Worm (Caenorhabditis elegans) whole organism, mixed stage, embryonic: ENCODE measurements around the gene F54E7.9.
A peak's percentile ranks its signal among the peaks of the same experiment; 100 is the strongest.

Source experiments
- M03D4.4 ChIP-seq: sonication (generic microtip); optimal IDR thresholded peaks from 2 replicates; lab custom pipeline; 2017; ENCODE audit warnings: mild to moderate bottlenecking, missing genetic modification characterization, missing compliant biosample characterization
- bed-3 ChIP-seq: fragments of 200-800 bp; sonication (Bioruptor generic); optimal IDR thresholded peaks from 3 replicates; lab custom pipeline; 2018; ENCODE audit warnings: mild to moderate bottlenecking, missing genetic modification characterization, moderate library complexity, missing compliant biosample characterization
- blmp-1 ChIP-seq: fragments of 150-350 bp; optimal IDR thresholded peaks from 2 replicates; lab custom pipeline; 2014; ENCODE audit warnings: missing biosample characterization, missing genetic modification characterization
- ceh-39 ChIP-seq: fragments of 150-350 bp; optimal IDR thresholded peaks from 2 replicates; lab custom pipeline; 2014; ENCODE audit warnings: missing biosample characterization, missing genetic modification characterization
- ces-1 ChIP-seq: fragments of 150-350 bp; optimal IDR thresholded peaks from 2 replicates; lab custom pipeline; 2014; ENCODE audit warnings: missing biosample characterization, missing genetic modification reagents, missing genetic modification characterization
- cnd-1 ChIP-seq: fragments of 200-800 bp; sonication (Bioruptor generic); optimal IDR thresholded peaks from 2 replicates; lab custom pipeline; 2018; ENCODE audit warnings: mild to moderate bottlenecking, missing genetic modification characterization, missing compliant biosample characterization
- drap-1 ChIP-seq: fragments of 200-800 bp; sonication (Bioruptor generic); optimal IDR thresholded peaks from 3 replicates; lab custom pipeline; 2018; ENCODE audit warnings: mild to moderate bottlenecking, missing genetic modification characterization, missing compliant biosample characterization
- elt-1 ChIP-seq: sonication (generic microtip); optimal IDR thresholded peaks from 2 replicates; lab custom pipeline; 2017; ENCODE audit warnings: missing genetic modification characterization, mild to moderate bottlenecking, missing compliant biosample characterization, antibody characterized with exemption, moderate library complexity, borderline replicate concordance; ENCODE audit not compliant: insufficient read depth
- flh-1 ChIP-seq: fragments of 200-800 bp; sonication (Bioruptor generic); optimal IDR thresholded peaks from 2 replicates; lab custom pipeline; 2018; ENCODE audit warnings: mild to moderate bottlenecking, missing genetic modification characterization, moderate library complexity, missing compliant biosample characterization
- ham-2 ChIP-seq: fragments of 200-800 bp; sonication (Bioruptor generic); optimal IDR thresholded peaks from 2 replicates; lab custom pipeline; 2018; ENCODE audit warnings: mild to moderate bottlenecking, missing genetic modification characterization, missing compliant biosample characterization
- hlh-1 ChIP-seq: fragments of 150-350 bp; optimal IDR thresholded peaks from 2 replicates; lab custom pipeline; 2014; ENCODE audit warnings: missing biosample characterization, missing genetic modification reagents, missing genetic modification characterization
- lin-13 ChIP-seq: fragments of 150-350 bp; optimal IDR thresholded peaks from 2 replicates; lab custom pipeline; 2014; ENCODE audit warnings: missing biosample characterization, missing genetic modification characterization
- lin-32 ChIP-seq: fragments of 200-800 bp; sonication (Bioruptor generic); optimal IDR thresholded peaks from 2 replicates; lab custom pipeline; 2018; ENCODE audit warnings: mild to moderate bottlenecking, missing genetic modification characterization, missing compliant biosample characterization
- lsy-2 ChIP-seq: fragments of 150-350 bp; optimal IDR thresholded peaks from 2 replicates; lab custom pipeline; 2014; ENCODE audit warnings: missing biosample characterization, missing genetic modification characterization
- mab-5 ChIP-seq: fragments of 150-350 bp; optimal IDR thresholded peaks from 2 replicates; lab custom pipeline; 2014; ENCODE audit warnings: missing biosample characterization, missing genetic modification characterization
- mep-1 ChIP-seq: fragments of 150-350 bp; optimal IDR thresholded peaks from 2 replicates; lab custom pipeline; 2017; ENCODE audit warnings: missing biosample characterization, missing genetic modification reagents, missing genetic modification characterization, inconsistent platforms
- mls-2 ChIP-seq: sonication (generic microtip); optimal IDR thresholded peaks from 2 replicates; lab custom pipeline; 2016; ENCODE audit warnings: mild to moderate bottlenecking, missing genetic modification characterization, moderate library complexity, missing compliant biosample characterization
- nhr-2 ChIP-seq: fragments of 150-350 bp; optimal IDR thresholded peaks from 2 replicates; lab custom pipeline; 2014; ENCODE audit warnings: missing biosample characterization, missing genetic modification characterization
- nhr-237 ChIP-seq: fragments of 150-350 bp; optimal IDR thresholded peaks from 2 replicates; lab custom pipeline; 2014; ENCODE audit warnings: missing biosample characterization, missing genetic modification characterization
- nhr-28 ChIP-seq: fragments of 150-350 bp; optimal IDR thresholded peaks from 2 replicates; lab custom pipeline; 2014; ENCODE audit warnings: missing biosample characterization, missing genetic modification characterization
- nhr-76 ChIP-seq: sonication (generic microtip); optimal IDR thresholded peaks from 2 replicates; lab custom pipeline; 2017; ENCODE audit warnings: missing biosample characterization, missing genetic modification characterization
- pha-4 ChIP-seq: fragments of 150-350 bp; optimal IDR thresholded peaks from 2 replicates; lab custom pipeline; 2018; ENCODE audit warnings: missing biosample characterization, missing genetic modification reagents, missing genetic modification characterization
- sem-2 ChIP-seq: fragments of 200-800 bp; sonication (Bioruptor generic); optimal IDR thresholded peaks from 2 replicates; lab custom pipeline; 2018; ENCODE audit warnings: mild to moderate bottlenecking, missing genetic modification characterization, missing compliant biosample characterization
- snpc-4 ChIP-seq: fragments of 150-350 bp; optimal IDR thresholded peaks from 2 replicates; lab custom pipeline; 2014; ENCODE audit warnings: missing biosample characterization, missing genetic modification characterization
- sptf-1 ChIP-seq: sonication (generic microtip); optimal IDR thresholded peaks from 2 replicates; lab custom pipeline; 2017; ENCODE audit warnings: mild to moderate bottlenecking, missing genetic modification characterization, moderate library complexity, missing compliant biosample characterization
- tbx-8 ChIP-seq: fragments of 200-800 bp; sonication (Bioruptor generic); optimal IDR thresholded peaks from 2 replicates; lab custom pipeline; 2018; ENCODE audit warnings: mild to moderate bottlenecking, missing genetic modification characterization, moderate library complexity, missing compliant biosample characterization
- unc-120 ChIP-seq: sonication (generic microtip); optimal IDR thresholded peaks from 2 replicates; lab custom pipeline; 2017; ENCODE audit warnings: missing genetic modification characterization, missing compliant biosample characterization; ENCODE audit not compliant: poor library complexity, severe bottlenecking
- unc-39 ChIP-seq: fragments of 150-350 bp; optimal IDR thresholded peaks from 2 replicates; lab custom pipeline; 2014; ENCODE audit warnings: missing biosample characterization, missing genetic modification characterization
- zip-8 ChIP-seq: fragments of 150-350 bp; optimal IDR thresholded peaks from 2 replicates; lab custom pipeline; 2014; ENCODE audit warnings: missing biosample characterization, missing genetic modification characterization
- ztf-11 ChIP-seq: fragments of 150-350 bp; optimal IDR thresholded peaks from 2 replicates; lab custom pipeline; 2014; ENCODE audit warnings: missing biosample characterization, missing genetic modification characterization

F54E7.9 gene

DNA sequence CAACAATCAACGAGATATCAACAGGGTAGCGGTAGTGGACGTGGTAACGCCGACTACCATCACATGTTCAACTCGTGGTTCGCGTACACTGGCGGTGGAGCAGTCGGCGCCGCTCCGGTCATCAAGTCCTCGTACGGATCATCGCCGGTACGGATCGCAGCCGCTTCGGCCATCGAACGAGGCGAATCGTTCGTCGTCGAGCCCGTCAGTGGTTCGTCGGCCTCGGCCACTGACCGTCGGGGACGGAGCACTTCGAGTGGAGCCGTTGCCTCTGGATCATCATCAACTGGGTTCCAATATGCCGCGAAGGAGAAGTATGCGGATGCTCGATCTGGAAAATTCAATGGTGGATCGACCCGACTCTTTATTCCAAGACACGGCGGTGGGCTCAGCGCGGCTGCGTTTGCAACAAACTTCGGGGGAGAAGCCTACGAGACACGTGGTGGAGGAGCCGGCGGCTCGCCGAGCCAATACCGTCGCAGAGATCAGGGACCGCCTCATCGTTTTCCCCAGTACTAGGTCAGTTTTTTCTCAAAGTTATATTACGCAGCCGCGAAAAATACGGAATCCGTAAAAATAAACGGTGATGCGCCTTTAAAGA is 2.2 kb downstream of the F54E7.9 start:
- TF ChIP-seq lin-32 (GFP tag; lab: Kevin White, UChicago) (no peak), drap-1 (GFP tag; lab: Kevin White, UChicago) (no peak), ztf-11 (no peak), sem-2 (GFP tag; lab: Kevin White, UChicago) (peak; percentile 2)

ce11 chrIII:5674196-5674595 is 3.5 kb downstream of the F54E7.9 start:
- TF ChIP-seq unc-39 (tag; lab: Kevin White, UChicago) (no peak), nhr-76 (tag; lab: Kevin White, UChicago) (no peak), M03D4.4 (tag; lab: Kevin White, UChicago) (no peak), snpc-4 (tag; lab: Kevin White, UChicago) (no peak), lin-32 (GFP tag; lab: Kevin White, UChicago) (no peak), elt-1 (no peak), blmp-1 (tag; lab: Kevin White, UChicago) (no peak), ceh-39 (tag; lab: Kevin White, UChicago) (no peak), mab-5 (tag; lab: Kevin White, UChicago) (no peak), drap-1 (GFP tag; lab: Kevin White, UChicago) (no peak), nhr-28 (tag; lab: Kevin White, UChicago) (no peak), mep-1 (no peak), nhr-237 (tag; lab: Kevin White, UChicago) (no peak)

DNA sequence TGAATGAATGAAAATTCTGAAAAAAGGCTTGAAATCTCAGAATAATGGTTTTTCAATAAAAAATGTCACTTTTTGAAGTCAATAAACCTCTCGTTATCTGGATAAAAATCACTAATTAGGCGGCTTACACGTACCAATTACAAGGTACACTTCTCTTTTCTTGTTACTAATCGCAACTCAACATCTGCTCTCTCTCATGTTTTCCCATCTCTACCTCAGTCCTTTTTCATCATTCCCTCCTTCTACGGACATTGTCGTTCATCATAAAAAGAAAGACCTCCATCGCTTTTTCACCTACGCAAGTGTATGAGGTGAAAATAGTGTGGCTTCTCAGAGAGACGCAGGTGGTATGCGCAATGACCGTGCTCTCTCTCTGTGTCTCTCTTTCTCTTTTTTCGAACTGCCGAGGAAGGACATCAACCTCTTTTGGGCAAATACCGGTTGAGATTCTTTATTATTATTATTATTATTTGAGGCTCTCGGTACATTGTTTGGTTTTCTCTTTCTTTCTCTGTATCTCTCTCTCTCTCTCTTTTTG is 9.7 kb downstream of the F54E7.9 start:
- TF ChIP-seq ham-2 (GFP tag; lab: Kevin White, UChicago) (peak; percentile 62), unc-39 (tag; lab: Kevin White, UChicago) (no peak), lsy-2 (tag; lab: Kevin White, UChicago) (peak; percentile 1), sptf-1 (tag; lab: Kevin White, UChicago) (peak; percentile 29), cnd-1 (peak; percentile 19), elt-1 (peak; percentile 78), nhr-2 (tag; lab: Kevin White, UChicago) (peak; percentile 98), zip-8 (peak; percentile 53), mls-2 (tag; lab: Kevin White, UChicago) (peak; percentile 63), drap-1 (GFP tag; lab: Kevin White, UChicago) (no peak)

- TF ChIP-seq ces-1 (GFP tag; lab: Kevin White, UChicago) (peak; percentile 68), tbx-8 (GFP tag; lab: Kevin White, UChicago) (no peak), flh-1 (GFP tag; lab: Kevin White, UChicago) (no peak), hlh-1 (no peak), nhr-76 (tag; lab: Kevin White, UChicago) (no peak), ceh-39 (tag; lab: Kevin White, UChicago) (no peak), ham-2 (GFP tag; lab: Kevin White, UChicago) (peak; percentile 3), mep-1 (no peak)
These were observed 12.0 kb downstream of the F54E7.9 start for ce11 chrIII:5665710-5666109.

- TF ChIP-seq lin-32 (GFP tag; lab: Kevin White, UChicago) (no peak), blmp-1 (tag; lab: Kevin White, UChicago) (peak; percentile 91), pha-4 (tag; lab: Kevin White, UChicago) (peak; percentile 38), hlh-1 (no peak), mls-2 (tag; lab: Kevin White, UChicago) (no peak), ceh-39 (tag; lab: Kevin White, UChicago) (no peak), elt-1 (no peak), nhr-28 (tag; lab: Kevin White, UChicago) (no peak)
These were observed 12.4 kb downstream of the F54E7.9 start for ce11 chrIII:5665278-5665677.

- no peak for TF ChIP-seq lin-32 (GFP tag; lab: Kevin White, UChicago)
- TF ChIP-seq mab-5 (tag; lab: Kevin White, UChicago): no peak
- TF ChIP-seq lin-13 (tag; lab: Kevin White, UChicago): no peak
- no peak for TF ChIP-seq ztf-11
- no peak for TF ChIP-seq sem-2 (GFP tag; lab: Kevin White, UChicago)
- TF ChIP-seq blmp-1 (tag; lab: Kevin White, UChicago): no peak
- TF ChIP-seq mep-1: no peak
- TF ChIP-seq zip-8: no peak
- TF ChIP-seq bed-3 (GFP tag; lab: Kevin White, UChicago): no peak
- TF ChIP-seq tbx-8 (GFP tag; lab: Kevin White, UChicago): no peak
- no peak for TF ChIP-seq elt-1
- TF ChIP-seq sptf-1 (tag; lab: Kevin White, UChicago): no peak
- TF ChIP-seq unc-120: no peak
These were observed 13.8 kb downstream of the F54E7.9 start, which contains the start of gene par-3 for ce11 chrIII:5663933-5664332. par-3 (plus strand) TSS chrIII:5664233.
